Fruit fly (Drosophila melanogaster) S2 (cell line): Measurements from ENCODE around the gene CG11367.
"Not testable (repeated sequence)": the region's sequence is repeated elsewhere in the genome, so short reads cannot be mapped to it uniquely, and the experiment has no call there.

Experiments
- CG8478 ChIP-seq: fragments of >200 bp; optimal IDR thresholded peaks from 2 replicates; lab custom pipeline; 2018
- CTCF ChIP-seq, 2 experiments: fragments of >200 bp; optimal IDR thresholded peaks; 2 replicates each; lab custom pipeline; 2018

DNA sequence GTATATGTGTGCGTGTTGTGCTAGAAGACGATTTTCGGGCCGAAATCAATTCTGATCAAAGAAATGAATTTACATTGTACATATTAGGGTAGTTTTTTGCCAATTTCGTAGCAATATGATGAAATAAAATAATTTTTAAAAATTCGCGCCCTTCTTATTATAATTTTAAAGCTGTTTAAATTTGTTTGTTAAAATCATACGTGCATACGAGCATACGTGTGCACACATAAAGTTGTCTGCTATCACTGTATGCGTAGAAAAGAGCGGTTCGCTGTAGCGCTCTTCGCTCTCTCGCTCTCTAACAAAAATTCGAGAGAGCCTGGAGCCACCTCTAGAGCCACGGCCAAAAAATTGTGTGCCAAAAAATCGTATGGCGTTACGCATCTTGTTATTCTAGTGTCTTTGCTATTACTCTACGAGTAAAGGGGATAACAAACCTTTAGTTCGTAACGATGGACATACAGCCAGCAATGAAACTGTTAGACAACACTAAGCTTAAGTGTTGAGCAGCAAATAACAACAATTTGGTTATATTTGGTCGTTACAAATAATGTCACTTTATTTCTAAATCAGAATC, 7.1 kb upstream of the CG11367 start, which contains the start of gene mael:
- TF ChIP-seq CTCF (optimal IDR thresholded peaks at IDR 0.05; lab: Kevin White, UChicago); CG8478 (lab: Kevin White, UChicago): not testable (repeated sequence)
